Fruit fly (Drosophila melanogaster) whole organism, embryonic: Measurements from ENCODE around the gene CG6470.

Experiments
- CG1024 ChIP-seq: fragments of 200-800 bp; sonication (Bioruptor generic); IDR thresholded peaks from 2 replicates; pipeline ENCODE4 v1.3.6; 2022; ENCODE audit warnings: missing biosample characterization, missing genetic modification characterization
- CG13123 ChIP-seq: fragments of 200-800 bp; sonication (Bioruptor generic); optimal IDR thresholded peaks from 2 replicates; lab custom pipeline; 2016; ENCODE audit warnings: missing biosample characterization, missing genetic modification characterization
- CG14441 ChIP-seq: fragments of 200-800 bp; sonication (Bioruptor generic); IDR thresholded peaks from 2 replicates; pipeline ENCODE4 v1.3.6; 2022; ENCODE audit warnings: missing biosample characterization, missing genetic modification characterization
- CG1647 ChIP-seq: fragments of 200-800 bp; sonication (Bioruptor generic); optimal IDR thresholded peaks from 3 replicates; lab custom pipeline; 2016; ENCODE audit warnings: missing biosample characterization, missing genetic modification characterization
- CG16813 ChIP-seq: fragments of 200-800 bp; sonication (Bioruptor generic); IDR thresholded peaks from 3 replicates; pipeline ENCODE4 v1.3.6; 2022; ENCODE audit warnings: missing biosample characterization, missing genetic modification characterization; ENCODE audit not compliant: partially characterized antibody
- CG17328 ChIP-seq: fragments of 200-800 bp; sonication (Bioruptor generic); IDR thresholded peaks from 2 replicates; pipeline ENCODE4 v1.3.6; 2022; ENCODE audit warnings: missing biosample characterization, missing genetic modification characterization
- CG17361 ChIP-seq: fragments of 200-800 bp; sonication (Bioruptor generic); IDR thresholded peaks from 3 replicates; pipeline ENCODE4 v1.3.6; 2022; ENCODE audit warnings: missing biosample characterization, missing genetic modification characterization
- CG17612 ChIP-seq: fragments of 200-800 bp; sonication (Bioruptor generic); IDR thresholded peaks from 2 replicates; pipeline ENCODE4 v1.3.6; 2022; ENCODE audit warnings: missing biosample characterization, missing genetic modification characterization
- CG2129 ChIP-seq: fragments of 200-800 bp; sonication (Bioruptor generic); IDR thresholded peaks from 2 replicates; pipeline ENCODE4 v1.3.6; 2022; ENCODE audit warnings: missing biosample characterization, missing genetic modification characterization; ENCODE audit not compliant: partially characterized antibody
- CG31365 ChIP-seq: fragments of 200-800 bp; sonication (Bioruptor generic); optimal IDR thresholded peaks from 2 replicates; lab custom pipeline; 2018; ENCODE audit warnings: missing biosample characterization, mild to moderate bottlenecking, missing genetic modification characterization
- CG4360 ChIP-seq: fragments of 200-800 bp; sonication (Bioruptor generic); IDR thresholded peaks from 2 replicates; pipeline ENCODE4 v1.3.6; 2022; ENCODE audit warnings: missing biosample characterization, missing genetic modification characterization
- CG4617 ChIP-seq: fragments of 200-800 bp; sonication (Bioruptor generic); optimal IDR thresholded peaks from 3 replicates; lab custom pipeline; 2016; ENCODE audit warnings: missing biosample characterization, missing genetic modification characterization, borderline replicate concordance
- CG6683 ChIP-seq: fragments of 200-800 bp; sonication (Bioruptor generic); optimal IDR thresholded peaks from 2 replicates; lab custom pipeline; 2017; ENCODE audit warnings: missing biosample characterization, mild to moderate bottlenecking, missing genetic modification characterization, missing genetic modification reagents
- CG6689 ChIP-seq: fragments of 200-800 bp; sonication (Bioruptor generic); IDR thresholded peaks from 2 replicates; pipeline ENCODE4 v1.3.6; 2022; ENCODE audit warnings: missing biosample characterization, missing genetic modification characterization
- CG8290 ChIP-seq, 3 experiments: fragments of 200-800 bp; sonication (Bioruptor generic); optimal IDR thresholded peaks; 2 replicates each; lab custom pipeline; 2016 to 2019; ENCODE audit warnings: missing biosample characterization in 3 of 3, missing genetic modification characterization in 3 of 3, mild to moderate bottlenecking in 2 of 3, moderate library complexity in 1 of 3
- CG9817 ChIP-seq: fragments of 200-800 bp; sonication (Bioruptor generic); optimal IDR thresholded peaks from 2 replicates; lab custom pipeline; 2018; ENCODE audit warnings: missing biosample characterization, mild to moderate bottlenecking, missing genetic modification characterization, moderate library complexity
- Chrac-16 ChIP-seq: fragments of 200-800 bp; sonication (Bioruptor generic); optimal IDR thresholded peaks from 3 replicates; lab custom pipeline; 2016; ENCODE audit warnings: missing biosample characterization, missing genetic modification characterization
- Dip2 ChIP-seq: fragments of 200-800 bp; sonication (Bioruptor generic); IDR thresholded peaks from 2 replicates; pipeline ENCODE4 v1.3.6; 2022; ENCODE audit warnings: missing biosample characterization, missing genetic modification characterization
- Elba2 ChIP-seq: fragments of 200-800 bp; sonication (Bioruptor generic); optimal IDR thresholded peaks from 3 replicates; lab custom pipeline; 2016; ENCODE audit warnings: missing biosample characterization, missing genetic modification characterization
- Fer3 ChIP-seq: fragments of 200-800 bp; sonication (Bioruptor generic); optimal IDR thresholded peaks from 2 replicates; lab custom pipeline; 2018; ENCODE audit warnings: missing biosample characterization, mild to moderate bottlenecking, missing genetic modification characterization, moderate library complexity
- Gsc ChIP-seq: fragments of 200-800 bp; sonication (Bioruptor generic); IDR thresholded peaks from 2 replicates; pipeline ENCODE4 v1.3.6; 2022; ENCODE audit warnings: missing biosample characterization, missing genetic modification characterization
- H2.0 ChIP-seq: fragments of 200-800 bp; sonication (Bioruptor generic); IDR thresholded peaks from 2 replicates; pipeline ENCODE4 v1.3.6; 2022; ENCODE audit warnings: missing biosample characterization, missing genetic modification characterization
- Hr39 ChIP-seq: fragments of >200 bp; optimal IDR thresholded peaks from 2 replicates; lab custom pipeline; 2017
- Hsf ChIP-seq: fragments of 200-800 bp; sonication (Bioruptor generic); optimal IDR thresholded peaks from 3 replicates; lab custom pipeline; 2016; ENCODE audit warnings: missing biosample characterization, missing genetic modification characterization
- MTF-1 ChIP-seq: fragments of 200-800 bp; sonication (Bioruptor generic); optimal IDR thresholded peaks from 2 replicates; lab custom pipeline; 2018; ENCODE audit warnings: missing biosample characterization, mild to moderate bottlenecking, missing genetic modification characterization, borderline replicate concordance
- Meics ChIP-seq: fragments of 200-800 bp; sonication (Bioruptor generic); optimal IDR thresholded peaks from 2 replicates; lab custom pipeline; 2017; ENCODE audit warnings: missing biosample characterization, mild to moderate bottlenecking, missing genetic modification characterization
- Nf-YA ChIP-seq: fragments of 200-800 bp; sonication (Bioruptor generic); IDR thresholded peaks from 2 replicates; pipeline ENCODE4 v1.3.6; 2022; ENCODE audit warnings: missing biosample characterization, missing genetic modification characterization
- Optix ChIP-seq: fragments of 200-800 bp; sonication (Bioruptor generic); IDR thresholded peaks from 3 replicates; pipeline ENCODE4 v1.3.6; 2022; ENCODE audit warnings: missing biosample characterization, missing genetic modification characterization
- Ptx1 ChIP-seq: fragments of 200-800 bp; sonication (Bioruptor generic); IDR thresholded peaks from 2 replicates; pipeline ENCODE4 v1.3.6; 2022; ENCODE audit warnings: missing biosample characterization, missing genetic modification characterization
- Ssrp ChIP-seq: fragments of 200-800 bp; sonication (Bioruptor generic); optimal IDR thresholded peaks from 2 replicates; lab custom pipeline; 2018; ENCODE audit warnings: missing biosample characterization, mild to moderate bottlenecking, missing genetic modification characterization, moderate library complexity
- Vsx1 ChIP-seq: fragments of 200-800 bp; sonication (Bioruptor generic); optimal IDR thresholded peaks from 2 replicates; lab custom pipeline; 2017; ENCODE audit warnings: missing biosample characterization, mild to moderate bottlenecking, missing genetic modification characterization, missing genetic modification reagents
- ci ChIP-seq: fragments of 200-800 bp; sonication (Bioruptor generic); IDR thresholded peaks from 3 replicates; pipeline ENCODE4 v1.3.6; 2022; ENCODE audit warnings: missing biosample characterization, missing genetic modification characterization
- corto ChIP-seq: fragments of 200-800 bp; sonication (Bioruptor generic); optimal IDR thresholded peaks from 2 replicates; lab custom pipeline; 2016; ENCODE audit warnings: missing biosample characterization, mild to moderate bottlenecking, missing genetic modification characterization, moderate library complexity
- da ChIP-seq: fragments of 200-800 bp; sonication (Bioruptor generic); optimal IDR thresholded peaks from 2 replicates; lab custom pipeline; 2016; ENCODE audit warnings: missing biosample characterization, missing genetic modification characterization
- dimm ChIP-seq: fragments of 200-800 bp; sonication (Bioruptor generic); IDR thresholded peaks from 2 replicates; pipeline ENCODE4 v1.3.6; 2022; ENCODE audit warnings: missing biosample characterization, missing genetic modification characterization
- emc ChIP-seq: fragments of 200-800 bp; sonication (Bioruptor generic); optimal IDR thresholded peaks from 2 replicates; lab custom pipeline; 2016; ENCODE audit warnings: missing biosample characterization, missing genetic modification characterization
- fru ChIP-seq: fragments of >200 bp; optimal IDR thresholded peaks from 2 replicates; lab custom pipeline; 2017
- gcm2 ChIP-seq: fragments of 200-800 bp; sonication (Bioruptor generic); optimal IDR thresholded peaks from 2 replicates; lab custom pipeline; 2016; ENCODE audit warnings: missing biosample characterization, missing genetic modification characterization
- gem ChIP-seq: fragments of 200-800 bp; sonication (Bioruptor generic); optimal IDR thresholded peaks from 2 replicates; lab custom pipeline; 2019; ENCODE audit warnings: missing biosample characterization, mild to moderate bottlenecking, missing genetic modification characterization, moderate library complexity
- gt ChIP-seq: fragments of 200-800 bp; sonication (Bioruptor generic); IDR thresholded peaks from 2 replicates; pipeline ENCODE4 v1.3.6; 2022; ENCODE audit warnings: missing biosample characterization, missing genetic modification characterization
- hb ChIP-seq: fragments of 200-800 bp; sonication (Bioruptor generic); IDR thresholded peaks from 3 replicates; pipeline ENCODE4 v1.3.6; 2022; ENCODE audit warnings: missing biosample characterization, missing genetic modification characterization; ENCODE audit not compliant: partially characterized antibody
- kni ChIP-seq: fragments of 200-800 bp; sonication (Bioruptor generic); optimal IDR thresholded peaks from 3 replicates; lab custom pipeline; 2017; ENCODE audit warnings: mild to moderate bottlenecking, missing biosample characterization, missing genetic modification reagents, missing genetic modification characterization
- lbe ChIP-seq: fragments of 200-800 bp; sonication (Bioruptor generic); optimal IDR thresholded peaks from 2 replicates; lab custom pipeline; 2016; ENCODE audit warnings: missing biosample characterization, mild to moderate bottlenecking, missing genetic modification characterization
- lov ChIP-seq, 2 experiments: fragments of 200-800 bp in 1 of 2; fragments of >200 bp in 1 of 2; sonication (Bioruptor generic) in 1 of 2; IDR thresholded peaks in 1 of 2; optimal IDR thresholded peaks in 1 of 2; 2 replicates in 1 of 2; 3 replicates in 1 of 2; pipeline versions ENCODE4 v1.3.6 to Lab custom; 2017 to 2022; ENCODE audit warnings: missing biosample characterization in 1 of 2, missing genetic modification characterization in 1 of 2
- mam ChIP-seq: fragments of 200-800 bp; sonication (Bioruptor generic); optimal IDR thresholded peaks from 3 replicates; lab custom pipeline; 2016; ENCODE audit warnings: missing biosample characterization, missing genetic modification characterization
- psq ChIP-seq: fragments of 200-800 bp; sonication (Bioruptor generic); optimal IDR thresholded peaks from 2 replicates; lab custom pipeline; 2017; ENCODE audit warnings: missing biosample characterization, missing genetic modification characterization
- row ChIP-seq: fragments of 200-800 bp; sonication (Bioruptor generic); IDR thresholded peaks from 3 replicates; pipeline ENCODE4 v1.3.6; 2022; ENCODE audit warnings: missing biosample characterization, missing genetic modification characterization
- salm ChIP-seq: fragments of 200-800 bp; sonication (Bioruptor generic); optimal IDR thresholded peaks from 2 replicates; lab custom pipeline; 2018; ENCODE audit warnings: missing biosample characterization, mild to moderate bottlenecking, missing genetic modification characterization
- sens-2 ChIP-seq: fragments of 200-800 bp; sonication (Bioruptor generic); IDR thresholded peaks from 2 replicates; pipeline ENCODE4 v1.3.6; 2022; ENCODE audit warnings: missing biosample characterization, missing genetic modification characterization
- sqz ChIP-seq: fragments of 200-800 bp; sonication (Bioruptor generic); optimal IDR thresholded peaks from 3 replicates; lab custom pipeline; 2018; ENCODE audit warnings: missing biosample characterization, mild to moderate bottlenecking, missing genetic modification characterization
- ttk ChIP-seq: fragments of 200-800 bp; sonication (Bioruptor generic); IDR thresholded peaks from 2 replicates; pipeline ENCODE4 v2.1.2; 2022; ENCODE audit warnings: missing biosample characterization, missing genetic modification characterization

Gene CG6470

dm6 chrX:18524594-18525266, 10.1 kb upstream of the CG6470 start (continued):
- TF ChIP-seq sqz (GFP tag; lab: Kevin White, UChicago) (peak; percentile 29), CG8290 (GFP tag; optimal IDR thresholded peaks at IDR 0.05; lab: Kevin White, UChicago) (no peak), CG8290 (tag; optimal IDR thresholded peaks at IDR 0.05; lab: Kevin White, UChicago) (no peak), Ssrp (peak; percentile 46), lbe (no peak), gcm2 (GFP tag; lab: Kevin White, UChicago) (no peak), CG4360 (no peak), gt (GFP tag; lab: Robert Waterston, UW) (no peak), psq (no peak), CG31365 (tag; lab: Kevin White, UChicago) (no peak), row (GFP tag; lab: Robert Waterston, UW) (peak; percentile 46), fru (lab: Kevin White, UChicago) (no peak), Gsc (no peak), hb (no peak), corto (GFP tag; lab: Kevin White, UChicago) (no peak), gem (tag; lab: Kevin White, UChicago) (peak; percentile 68), salm (tag; lab: Kevin White, UChicago) (no peak), Elba2 (GFP tag; lab: Kevin White, UChicago) (no peak), dimm (GFP tag; lab: Robert Waterston, UW) (no peak), CG17361 (peak; percentile 80), Nf-YA (GFP tag; lab: Robert Waterston, UW) (no peak), CG16813 (no peak), CG6683 (peak; percentile 19), sens-2 (GFP tag; lab: Robert Waterston, UW) (no peak), da (no peak), lov (optimal IDR thresholded peaks at IDR 0.05; lab: Kevin White, UChicago) (no peak), lov (GFP tag; IDR thresholded peaks at IDR 0.05; lab: Robert Waterston, UW) (no peak), Hr39 (lab: Kevin White, UChicago) (no peak), ci (GFP tag; lab: Robert Waterston, UW) (no peak), ttk (no peak), kni (GFP tag; lab: Kevin White, UChicago) (no peak), Hsf (GFP tag; lab: Kevin White, UChicago) (peak; percentile 40), MTF-1 (GFP tag; lab: Kevin White, UChicago) (no peak), CG13123 (no peak), mam (GFP tag; lab: Kevin White, UChicago) (no peak), Fer3 (tag; lab: Kevin White, UChicago) (no peak), Chrac-16 (GFP tag; lab: Kevin White, UChicago) (peak; percentile 16), Ptx1 (GFP tag; lab: Robert Waterston, UW) (0 out of 2 replicates have a peak, but pooled peaks have one; percentile 19), H2.0 (GFP tag; lab: Robert Waterston, UW) (no peak), emc (GFP tag; lab: Kevin White, UChicago) (no peak), Meics (GFP tag; lab: Kevin White, UChicago) (peak; percentile 57), CG4617 (GFP tag; lab: Kevin White, UChicago) (no peak), CG14441 (GFP tag; lab: Robert Waterston, UW) (no peak), CG6689 (GFP tag; lab: Robert Waterston, UW) (peak; percentile 51; the same call in 1 of the 2 replicates), Optix (GFP tag; lab: Robert Waterston, UW) (no peak), Dip2 (GFP tag; lab: Robert Waterston, UW) (no peak), CG1647 (no peak), CG1024 (GFP tag; lab: Robert Waterston, UW) (no peak), Vsx1 (GFP tag; lab: Kevin White, UChicago) (no peak), CG2129 (no peak), CG17328 (GFP tag; lab: Robert Waterston, UW) (no peak), CG9817 (tag; lab: Kevin White, UChicago) (no peak), CG17612 (GFP tag; lab: Robert Waterston, UW) (no peak)
